Worm (Caenorhabditis elegans) whole organism, L4/young adult: ENCODE measurements around the gene K01F9.2.

Experiments used
- W03F9.2 ChIP-seq: fragments of 150-350 bp; optimal IDR thresholded peaks from 2 replicates; lab custom pipeline; 2014; ENCODE audit warnings: missing biosample characterization, missing genetic modification characterization
- dao-5 ChIP-seq: sonication (generic microtip); optimal IDR thresholded peaks from 2 replicates; lab custom pipeline; 2016; ENCODE audit warnings: missing genotype, missing genetic modification characterization, moderate library complexity, missing compliant biosample characterization
- him-1 ChIP-seq: sonication (generic microtip); optimal IDR thresholded peaks from 2 replicates; lab custom pipeline; 2016; ENCODE audit warnings: missing genotype, missing genetic modification reagents, missing genetic modification characterization, missing compliant biosample characterization

The K01F9.2 gene

ce11 chrIII:8877002-8877401 lies at the start of gene K01F9.2:
K01F9.2 (minus strand) TSS chrIII:8877128.
- TF ChIP-seq dao-5 (tag; lab: Kevin White, UChicago) (no peak), W03F9.2 (no peak), him-1 (tag; lab: Kevin White, UChicago) (no peak)

- TF ChIP-seq dao-5 (tag; lab: Kevin White, UChicago): no peak
- TF ChIP-seq W03F9.2: no peak
- no peak for TF ChIP-seq him-1 (tag; lab: Kevin White, UChicago)
Observed at ce11 chrIII:8926512-8926911, 49.6 kb upstream of the K01F9.2 start.

- TF ChIP-seq dao-5 (tag; lab: Kevin White, UChicago): no peak
- TF ChIP-seq him-1 (tag; lab: Kevin White, UChicago): no peak
- TF ChIP-seq W03F9.2: no peak
Observed at ce11 chrIII:8925539-8925938, 48.6 kb upstream of the K01F9.2 start.

ce11 chrIII:8923937-8924336 lies 47.0 kb upstream of the K01F9.2 start, which contains the start of gene ZK637.12:
ZK637.12 (plus strand) TSS chrIII:8924237.
- TF ChIP-seq W03F9.2 (no peak), dao-5 (tag; lab: Kevin White, UChicago) (no peak), him-1 (tag; lab: Kevin White, UChicago) (no peak)

- TF ChIP-seq him-1 (tag; lab: Kevin White, UChicago) (no peak), dao-5 (tag; lab: Kevin White, UChicago) (no peak), W03F9.2 (no peak)
Observed at ce11 chrIII:8923240-8923734, 46.4 kb upstream of the K01F9.2 start, which contains the start of gene glb-1. glb-1 (minus strand) TSS chrIII:8923290.

ce11 chrIII:8922061-8922460 lies 45.1 kb upstream of the K01F9.2 start:
- TF ChIP-seq dao-5 (tag; lab: Kevin White, UChicago) (no peak), him-1 (tag; lab: Kevin White, UChicago) (no peak), W03F9.2 (no peak)

ce11 chrIII:8919784-8920183 lies 42.9 kb upstream of the K01F9.2 start, which contains the start of gene ZK637.15:
ZK637.15 (plus strand) TSS chrIII:8920084.
- no peak for TF ChIP-seq dao-5 (tag; lab: Kevin White, UChicago)
- TF ChIP-seq him-1 (tag; lab: Kevin White, UChicago): no peak
- no peak for TF ChIP-seq W03F9.2

- TF ChIP-seq him-1 (tag; lab: Kevin White, UChicago) (no peak), W03F9.2 (no peak), dao-5 (tag; lab: Kevin White, UChicago) (no peak)
Observed at ce11 chrIII:8917879-8918381, 41.0 kb upstream of the K01F9.2 start, which contains the start of gene cdc-25.3. cdc-25.3 (minus strand) TSS chrIII:8917929.

ce11 chrIII:8913469-8913868 lies 36.5 kb upstream of the K01F9.2 start, which contains the start of gene trxr-2:
trxr-2 (plus strand) TSS chrIII:8913769.
- TF ChIP-seq him-1 (tag; lab: Kevin White, UChicago) (no peak), dao-5 (tag; lab: Kevin White, UChicago) (no peak), W03F9.2 (no peak)

- peak; percentile 26 for TF ChIP-seq him-1 (tag; lab: Kevin White, UChicago)
- no peak for TF ChIP-seq W03F9.2
- TF ChIP-seq dao-5 (tag; lab: Kevin White, UChicago): no peak
Observed at ce11 chrIII:8911598-8912194, 34.8 kb upstream of the K01F9.2 start, which contains the start of gene tpk-1. tpk-1 (plus strand) TSS chrIII:8912144.

- TF ChIP-seq W03F9.2 (no peak), dao-5 (tag; lab: Kevin White, UChicago) (no peak), him-1 (tag; lab: Kevin White, UChicago) (no peak)
Observed at ce11 chrIII:8910139-8910538, 33.2 kb upstream of the K01F9.2 start.

- no peak for TF ChIP-seq W03F9.2
- peak; percentile 4 for TF ChIP-seq him-1 (tag; lab: Kevin White, UChicago)
Observed at ce11 chrIII:8904914-8905665, 28.2 kb upstream of the K01F9.2 start, which contains the start of gene unc-32. unc-32 (plus strand) TSS chrIII:8905615.

- TF ChIP-seq him-1 (tag; lab: Kevin White, UChicago): peak; percentile 87
- no peak for TF ChIP-seq dao-5 (tag; lab: Kevin White, UChicago)
- TF ChIP-seq W03F9.2: peak; percentile 97
Observed at ce11 chrIII:8904044-8904443, 27.1 kb upstream of the K01F9.2 start, which contains the start of gene lin-9. lin-9 (minus strand) TSS chrIII:8904131.

- no peak for TF ChIP-seq him-1 (tag; lab: Kevin White, UChicago)
- TF ChIP-seq dao-5 (tag; lab: Kevin White, UChicago): no peak
- no peak for TF ChIP-seq W03F9.2
Observed at ce11 chrIII:8903263-8903662, 26.3 kb upstream of the K01F9.2 start.
